Fruit fly (Drosophila melanogaster) whole organism, adult: Measurements from ENCODE around the gene LeuRS.

Experiments
- CG11617 ChIP-seq: fragments of 200-800 bp; sonication (Bioruptor generic); optimal IDR thresholded peaks from 2 replicates; lab custom pipeline; 2017; ENCODE audit warnings: mild to moderate bottlenecking, missing biosample characterization, missing genetic modification reagents, missing genetic modification characterization
- CG12768 ChIP-seq: fragments of 200-800 bp; sonication (Bioruptor generic); optimal IDR thresholded peaks from 2 replicates; lab custom pipeline; 2017; ENCODE audit warnings: missing biosample characterization, missing genetic modification characterization, mild to moderate bottlenecking, moderate library complexity, missing genetic modification reagents
- CG14711 ChIP-seq: fragments of 200-800 bp; sonication (Bioruptor generic); optimal IDR thresholded peaks from 2 replicates; lab custom pipeline; 2018; ENCODE audit warnings: missing biosample characterization, mild to moderate bottlenecking, missing genetic modification characterization, moderate library complexity
- CG1620 ChIP-seq: fragments of 200-800 bp; sonication (Bioruptor generic); optimal IDR thresholded peaks from 2 replicates; lab custom pipeline; 2016; ENCODE audit warnings: missing biosample characterization, missing genetic modification characterization
- CG33017 ChIP-seq: fragments of 200-800 bp; sonication (Bioruptor generic); optimal IDR thresholded peaks from 2 replicates; lab custom pipeline; 2018; ENCODE audit warnings: missing biosample characterization, mild to moderate bottlenecking, missing genetic modification characterization, moderate library complexity
- CG5204 ChIP-seq: fragments of 200-800 bp; sonication (Bioruptor generic); optimal IDR thresholded peaks from 2 replicates; lab custom pipeline; 2016; ENCODE audit warnings: missing biosample characterization, missing genetic modification characterization
- CG7045 ChIP-seq: fragments of 200-800 bp; sonication (Bioruptor generic); optimal IDR thresholded peaks from 2 replicates; lab custom pipeline; 2017; ENCODE audit warnings: missing biosample characterization, mild to moderate bottlenecking, missing genetic modification characterization
- CG7101 ChIP-seq: fragments of 200-800 bp; sonication (Bioruptor generic); optimal IDR thresholded peaks from 2 replicates; lab custom pipeline; 2018; ENCODE audit warnings: missing biosample characterization, mild to moderate bottlenecking, missing genetic modification characterization, moderate library complexity
- Clk ChIP-seq: fragments of 200-800 bp; sonication (Bioruptor generic); optimal IDR thresholded peaks from 2 replicates; lab custom pipeline; 2017; ENCODE audit warnings: missing biosample characterization, missing genetic modification characterization
- Crg-1 ChIP-seq: fragments of 200-800 bp; sonication (Bioruptor generic); optimal IDR thresholded peaks from 2 replicates; lab custom pipeline; 2016; ENCODE audit warnings: missing biosample characterization, missing genetic modification characterization
- Hr96 ChIP-seq: fragments of 200-800 bp; sonication (Bioruptor generic); optimal IDR thresholded peaks from 2 replicates; lab custom pipeline; 2016; ENCODE audit warnings: missing biosample characterization, missing genetic modification characterization
- Mnt ChIP-seq: fragments of 200-800 bp; sonication (Bioruptor generic); optimal IDR thresholded peaks from 2 replicates; lab custom pipeline; 2016; ENCODE audit warnings: missing biosample characterization, mild to moderate bottlenecking, missing genetic modification characterization
- bab1 ChIP-seq: fragments of 200-800 bp; sonication (Bioruptor generic); optimal IDR thresholded peaks from 3 replicates; lab custom pipeline; 2019; ENCODE audit warnings: missing biosample characterization, mild to moderate bottlenecking, missing genetic modification characterization, moderate library complexity
- cic ChIP-seq: fragments of 200-800 bp; sonication (Bioruptor generic); optimal IDR thresholded peaks from 2 replicates; lab custom pipeline; 2017; ENCODE audit warnings: missing biosample characterization, mild to moderate bottlenecking, missing genetic modification characterization, moderate library complexity
- cnc ChIP-seq, 2 experiments: fragments of >200 bp; optimal IDR thresholded peaks; 2 replicates each; lab custom pipeline; 2017
- kay ChIP-seq: fragments of 200-800 bp; sonication (Bioruptor generic); peaks from one replicate; lab custom pipeline; 2016; ENCODE audit warnings: missing biosample characterization, missing genetic modification characterization, borderline replicate concordance
- ovo ChIP-seq: fragments of 200-800 bp; sonication (Bioruptor generic); optimal IDR thresholded peaks from 2 replicates; lab custom pipeline; 2016; ENCODE audit warnings: missing biosample characterization, missing genetic modification characterization
- pad ChIP-seq: fragments of 200-800 bp; sonication (Bioruptor generic); optimal IDR thresholded peaks from 3 replicates; lab custom pipeline; 2017; ENCODE audit warnings: missing biosample characterization, missing genetic modification characterization, mild to moderate bottlenecking, moderate library complexity, missing genetic modification reagents
- tj ChIP-seq: fragments of 200-800 bp; sonication (Bioruptor generic); optimal IDR thresholded peaks from 3 replicates; lab custom pipeline; 2017; ENCODE audit warnings: missing biosample characterization, mild to moderate bottlenecking, missing genetic modification characterization, moderate library complexity
- toe ChIP-seq: fragments of 200-800 bp; sonication (Bioruptor generic); optimal IDR thresholded peaks from 2 replicates; lab custom pipeline; 2016; ENCODE audit warnings: missing biosample characterization, missing genetic modification characterization

LeuRS gene

DNA sequence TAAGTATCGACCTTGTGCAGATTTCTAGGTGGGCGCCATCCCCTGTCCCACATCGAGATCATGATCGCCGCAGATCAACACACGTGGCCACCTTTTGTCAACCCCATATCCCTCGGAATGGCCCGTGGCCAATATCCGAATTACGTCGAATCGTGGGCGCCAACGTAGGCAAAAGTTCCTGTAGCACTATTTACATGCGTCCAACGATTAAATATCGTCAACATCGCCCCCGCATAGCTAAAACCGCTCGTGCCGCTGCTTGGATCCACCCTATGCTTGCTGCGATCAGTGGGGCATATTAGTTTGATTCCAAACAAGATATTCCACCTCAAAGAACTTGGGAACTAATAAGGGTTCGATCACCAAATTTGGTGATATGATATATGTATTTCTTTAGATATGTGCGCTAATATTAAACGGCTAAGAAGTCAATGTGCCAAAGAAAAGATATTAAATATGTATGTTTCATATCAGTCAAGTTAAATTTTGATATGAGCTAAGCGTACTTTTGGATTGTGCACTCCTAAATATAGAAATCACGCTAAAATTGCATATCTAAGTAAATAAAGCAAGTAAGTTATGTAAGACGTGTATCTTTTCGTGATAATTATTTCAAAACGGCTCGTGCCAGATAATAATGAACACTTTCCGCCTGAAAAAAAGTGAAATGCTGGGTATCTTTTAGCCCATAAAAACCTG lies 37.2 kb downstream of the LeuRS start:
- TF ChIP-seq kay (GFP tag; lab: Kevin White, UChicago): no peak
- TF ChIP-seq tj (GFP tag; lab: Kevin White, UChicago): no peak
- no peak for TF ChIP-seq CG1620 (GFP tag; lab: Kevin White, UChicago)
- no peak for TF ChIP-seq CG33017
- peak in 1 of 2 experiments; percentile 8 for TF ChIP-seq cnc (optimal IDR thresholded peaks at IDR 0.05; lab: Kevin White, UChicago)
- peak; percentile 24 for TF ChIP-seq CG11617 (GFP tag; lab: Kevin White, UChicago)
- TF ChIP-seq CG5204 (GFP tag; lab: Kevin White, UChicago): peak; percentile 66
- peak; percentile 52 for TF ChIP-seq CG7045
- no peak for TF ChIP-seq cic (GFP tag; lab: Kevin White, UChicago)
- TF ChIP-seq Hr96 (GFP tag; lab: Kevin White, UChicago): peak; percentile 28
- TF ChIP-seq bab1 (GFP tag; lab: Kevin White, UChicago): peak; percentile 7

DNA sequence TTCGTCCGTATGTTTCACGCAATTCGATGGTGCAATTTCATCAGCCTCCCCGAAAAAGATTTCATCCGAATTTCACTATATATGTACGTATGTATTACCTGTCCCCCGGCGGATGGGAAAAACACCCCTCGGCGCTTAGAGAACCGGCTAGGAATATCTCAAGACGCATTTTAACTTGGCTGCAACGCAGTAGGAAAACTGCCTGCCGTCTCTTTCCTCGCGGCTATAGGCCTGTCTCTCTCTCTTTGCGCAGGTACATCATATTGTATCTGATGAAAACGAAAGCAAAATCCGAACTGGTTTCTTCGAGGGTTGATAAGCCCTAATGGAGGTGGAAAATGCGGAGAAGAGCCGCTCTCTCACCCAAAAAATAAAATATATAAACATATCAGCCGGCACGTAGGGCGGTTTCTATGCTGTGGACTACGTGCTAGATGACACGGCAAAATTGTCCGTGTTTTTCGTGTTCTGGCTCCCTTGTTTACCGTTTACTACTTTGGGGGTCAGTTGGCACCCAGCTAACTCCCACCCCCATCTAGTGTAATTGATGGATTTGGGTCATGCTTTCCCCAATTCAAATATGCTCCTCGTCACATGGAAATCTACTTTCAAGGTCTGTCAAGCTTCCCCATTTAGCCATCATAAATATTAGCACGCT lies 37.9 kb downstream of the LeuRS start:
- TF ChIP-seq cnc (optimal IDR thresholded peaks at IDR 0.05; lab: Kevin White, UChicago): peak; percentile 64 to 78
- TF ChIP-seq pad: no peak
- TF ChIP-seq Mnt (GFP tag; lab: Kevin White, UChicago): peak; percentile 19
- TF ChIP-seq ovo: no peak
- no peak for TF ChIP-seq kay (GFP tag; lab: Kevin White, UChicago)
- no peak for TF ChIP-seq tj (GFP tag; lab: Kevin White, UChicago)
- TF ChIP-seq CG11617 (GFP tag; lab: Kevin White, UChicago): no peak
- TF ChIP-seq Clk (GFP tag; lab: Kevin White, UChicago): no peak
- TF ChIP-seq toe (GFP tag; lab: Kevin White, UChicago): no peak
- TF ChIP-seq CG7045: no peak
- TF ChIP-seq CG1620 (GFP tag; lab: Kevin White, UChicago): no peak
- no peak for TF ChIP-seq CG14711

DNA sequence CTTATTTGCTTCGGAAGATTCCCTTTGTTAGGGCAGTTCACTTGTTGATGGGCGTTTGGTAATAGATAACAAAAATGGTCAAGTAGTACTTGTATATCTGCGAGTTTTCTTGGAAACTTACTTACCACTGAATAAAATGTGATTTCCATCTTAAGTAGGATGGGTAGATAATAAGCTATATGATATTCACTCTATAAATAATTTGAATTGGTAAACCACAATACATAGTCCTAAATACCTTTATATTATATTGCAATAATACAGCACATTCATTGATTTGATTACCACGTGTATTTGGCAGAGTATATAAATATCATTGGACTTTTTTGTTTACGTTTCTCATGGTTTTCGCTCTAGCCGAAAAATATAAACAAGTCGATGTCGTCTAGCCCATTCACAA lies 38.5 kb downstream of the LeuRS start:
- no peak for TF ChIP-seq ovo
- no peak for TF ChIP-seq Hr96 (GFP tag; lab: Kevin White, UChicago)
- TF ChIP-seq Clk (GFP tag; lab: Kevin White, UChicago): no peak
- TF ChIP-seq Mnt (GFP tag; lab: Kevin White, UChicago): no peak
- TF ChIP-seq CG7101 (tag; lab: Kevin White, UChicago): no peak
- TF ChIP-seq bab1 (GFP tag; lab: Kevin White, UChicago): no peak
- no peak for TF ChIP-seq cnc (optimal IDR thresholded peaks at IDR 0.05; lab: Kevin White, UChicago)
- TF ChIP-seq CG12768 (GFP tag; lab: Kevin White, UChicago): no peak
- TF ChIP-seq Crg-1 (GFP tag; lab: Kevin White, UChicago): no peak
- TF ChIP-seq CG11617 (GFP tag; lab: Kevin White, UChicago): no peak
- TF ChIP-seq CG33017: no peak

DNA sequence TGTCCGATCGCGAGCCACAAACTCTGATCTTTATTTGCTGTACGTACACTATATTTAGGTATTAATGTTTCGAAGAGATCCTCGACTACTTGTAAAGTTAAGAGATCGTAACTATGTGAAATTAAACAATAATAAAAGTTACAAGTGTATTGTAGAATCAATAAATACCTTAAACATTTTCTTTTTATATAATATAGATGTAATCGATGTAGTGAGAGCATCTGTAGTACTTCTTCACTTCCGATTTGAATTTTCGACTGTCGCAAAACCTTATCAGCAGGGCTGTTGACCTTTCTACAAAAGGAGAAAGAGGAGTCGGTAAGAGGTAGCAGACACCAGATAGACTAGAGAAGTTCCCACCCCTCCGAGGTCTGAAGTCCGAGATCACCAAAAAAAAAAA lies 39.3 kb downstream of the LeuRS start:
- TF ChIP-seq toe (GFP tag; lab: Kevin White, UChicago) (no peak), Clk (GFP tag; lab: Kevin White, UChicago) (no peak), pad (no peak), CG14711 (no peak), Crg-1 (GFP tag; lab: Kevin White, UChicago) (no peak), CG5204 (GFP tag; lab: Kevin White, UChicago) (no peak), CG12768 (GFP tag; lab: Kevin White, UChicago) (no peak), Mnt (GFP tag; lab: Kevin White, UChicago) (no peak), tj (GFP tag; lab: Kevin White, UChicago) (no peak), CG33017 (no peak), CG1620 (GFP tag; lab: Kevin White, UChicago) (no peak), CG7101 (tag; lab: Kevin White, UChicago) (no peak), cic (GFP tag; lab: Kevin White, UChicago) (no peak), bab1 (GFP tag; lab: Kevin White, UChicago) (no peak), cnc (optimal IDR thresholded peaks at IDR 0.05; lab: Kevin White, UChicago) (no peak), kay (GFP tag; lab: Kevin White, UChicago) (no peak), CG7045 (no peak), ovo (no peak), CG11617 (GFP tag; lab: Kevin White, UChicago) (no peak), Hr96 (GFP tag; lab: Kevin White, UChicago) (no peak)

- TF ChIP-seq bab1 (GFP tag; lab: Kevin White, UChicago) (no peak), ovo (no peak), Hr96 (GFP tag; lab: Kevin White, UChicago) (peak; percentile 49), CG11617 (GFP tag; lab: Kevin White, UChicago) (no peak), CG33017 (no peak), Crg-1 (GFP tag; lab: Kevin White, UChicago) (no peak), CG12768 (GFP tag; lab: Kevin White, UChicago) (no peak), CG7101 (tag; lab: Kevin White, UChicago) (peak; percentile 44), kay (GFP tag; lab: Kevin White, UChicago) (no peak), Mnt (GFP tag; lab: Kevin White, UChicago) (peak; percentile 33), pad (peak; percentile 1), CG1620 (GFP tag; lab: Kevin White, UChicago) (peak; percentile 73)
These were observed 42.2 kb downstream of the LeuRS start, which contains the start of gene Pgant4 for dm6 chr2L:3472242-3472641. TSS of gene Pgant4 (plus strand) at chr2L:3472603.
